Worm (Caenorhabditis elegans): Measurements from ENCODE around the gene Y79H2A.4.

- TF ChIP-seq dao-5 (tag; optimal IDR thresholded peaks at IDR 0.05) = no peak
- TF ChIP-seq him-1 (tag; optimal IDR thresholded peaks at IDR 0.05) = no peak
- no peak for TF ChIP-seq W03F9.2 (tag; optimal IDR thresholded peaks at IDR 0.05)
These were observed 37.8 kb upstream of the Y79H2A.4 start for ce11 chrIII:12003264-12003663.
